Fruit fly (Drosophila melanogaster) whole organism, embryonic: ENCODE data around the gene CG7582.

Source experiments
- Aef1 ChIP-seq: fragments of 200-800 bp; sonication (Bioruptor generic); IDR thresholded peaks from 3 replicates; pipeline ENCODE4 v1.3.6; 2022; ENCODE audit warnings: missing biosample characterization, missing genetic modification characterization
- Atf-2 ChIP-seq: fragments of 200-800 bp; sonication (Bioruptor generic); optimal IDR thresholded peaks from 2 replicates; lab custom pipeline; 2016; ENCODE audit warnings: missing biosample characterization, missing genetic modification characterization
- Bdp1 ChIP-seq: fragments of 200-800 bp; sonication (Bioruptor generic); optimal IDR thresholded peaks from 3 replicates; lab custom pipeline; 2016; ENCODE audit warnings: missing biosample characterization, missing genetic modification characterization
- BtbVII ChIP-seq: fragments of 200-800 bp; sonication (Bioruptor generic); optimal IDR thresholded peaks from 3 replicates; lab custom pipeline; 2017; ENCODE audit warnings: missing biosample characterization, mild to moderate bottlenecking, missing genetic modification characterization
- CG10979 ChIP-seq: fragments of 200-800 bp; sonication (Bioruptor generic); optimal IDR thresholded peaks from 2 replicates; lab custom pipeline; 2018; ENCODE audit warnings: missing biosample characterization, mild to moderate bottlenecking, missing genetic modification characterization, moderate library complexity
- CG13624 ChIP-seq: fragments of 200-800 bp; sonication (Bioruptor generic); optimal IDR thresholded peaks from 2 replicates; lab custom pipeline; 2016; ENCODE audit warnings: missing biosample characterization, missing genetic modification characterization
- CG14050 ChIP-seq: fragments of 200-800 bp; sonication (Bioruptor generic); IDR thresholded peaks from 3 replicates; pipeline ENCODE4 v1.3.6; 2022; ENCODE audit warnings: missing biosample characterization, missing genetic modification characterization
- CG15073 ChIP-seq: fragments of 200-800 bp; sonication (Bioruptor generic); optimal IDR thresholded peaks from 2 replicates; lab custom pipeline; 2016; ENCODE audit warnings: missing biosample characterization, missing genetic modification characterization
- CG17385 ChIP-seq: fragments of 200-800 bp; sonication (Bioruptor generic); optimal IDR thresholded peaks from 3 replicates; lab custom pipeline; 2018; ENCODE audit warnings: missing biosample characterization, mild to moderate bottlenecking, missing genetic modification characterization
- CG17829 ChIP-seq: fragments of 200-800 bp; optimal IDR thresholded peaks from 2 replicates; lab custom pipeline; 2019; ENCODE audit warnings: missing biosample characterization, mild to moderate bottlenecking, missing genetic modification characterization, moderate library complexity
- CG18764 ChIP-seq: fragments of 200-800 bp; sonication (Bioruptor generic); optimal IDR thresholded peaks from 3 replicates; lab custom pipeline; 2016; ENCODE audit warnings: missing biosample characterization, missing genetic modification characterization
- CG34376 ChIP-seq: fragments of 200-800 bp; sonication (Bioruptor generic); optimal IDR thresholded peaks from 2 replicates; lab custom pipeline; 2018; ENCODE audit warnings: missing biosample characterization, mild to moderate bottlenecking, missing genetic modification characterization
- CG4707 ChIP-seq: fragments of 200-800 bp; sonication (Bioruptor generic); optimal IDR thresholded peaks from 2 replicates; lab custom pipeline; 2018; ENCODE audit warnings: missing biosample characterization, mild to moderate bottlenecking, missing genetic modification characterization, moderate library complexity
- CG7745 ChIP-seq: fragments of 200-800 bp; sonication (Bioruptor generic); optimal IDR thresholded peaks from 2 replicates; lab custom pipeline; 2018; ENCODE audit warnings: missing biosample characterization, mild to moderate bottlenecking, missing genetic modification characterization, moderate library complexity
- CG8290 ChIP-seq, 3 experiments: fragments of 200-800 bp; sonication (Bioruptor generic); optimal IDR thresholded peaks; 2 replicates each; lab custom pipeline; 2016 to 2019; ENCODE audit warnings: missing biosample characterization in 3 of 3, missing genetic modification characterization in 3 of 3, mild to moderate bottlenecking in 2 of 3, moderate library complexity in 1 of 3
- CG9437 ChIP-seq: fragments of 200-800 bp; sonication (Bioruptor generic); optimal IDR thresholded peaks from 2 replicates; lab custom pipeline; 2018; ENCODE audit warnings: missing biosample characterization, mild to moderate bottlenecking, missing genetic modification characterization
- CHES-1-like ChIP-seq: fragments of 200-800 bp; sonication (Bioruptor generic); optimal IDR thresholded peaks from 2 replicates; lab custom pipeline; 2016; ENCODE audit warnings: missing biosample characterization, missing genetic modification characterization
- Deaf1 ChIP-seq: fragments of 200-800 bp; optimal IDR thresholded peaks from 3 replicates; lab custom pipeline; 2019; ENCODE audit warnings: missing biosample characterization, mild to moderate bottlenecking, missing genetic modification characterization, moderate library complexity
- Dll ChIP-seq: fragments of 200-800 bp; sonication (Bioruptor generic); IDR thresholded peaks from 4 replicates; pipeline ENCODE4 v1.3.6; 2022; ENCODE audit warnings: missing biosample characterization, missing genetic modification characterization; ENCODE audit not compliant: partially characterized antibody
- ERR ChIP-seq: fragments of 200-800 bp; sonication (Bioruptor generic); optimal IDR thresholded peaks from 2 replicates; lab custom pipeline; 2016; ENCODE audit warnings: missing biosample characterization, missing genetic modification characterization
- Fer1 ChIP-seq: fragments of 200-800 bp; sonication (Bioruptor generic); optimal IDR thresholded peaks from 2 replicates; lab custom pipeline; 2017; ENCODE audit warnings: missing biosample characterization, mild to moderate bottlenecking, missing genetic modification characterization
- Fer3 ChIP-seq: fragments of 200-800 bp; sonication (Bioruptor generic); optimal IDR thresholded peaks from 2 replicates; lab custom pipeline; 2018; ENCODE audit warnings: missing biosample characterization, mild to moderate bottlenecking, missing genetic modification characterization, moderate library complexity
- HHEX ChIP-seq: fragments of 200-800 bp; sonication (Bioruptor generic); optimal IDR thresholded peaks from 3 replicates; lab custom pipeline; 2017; ENCODE audit warnings: missing biosample characterization, mild to moderate bottlenecking, missing genetic modification characterization, missing genetic modification reagents
- Hmr ChIP-seq: fragments of 200-800 bp; sonication (Bioruptor generic); optimal IDR thresholded peaks from 3 replicates; lab custom pipeline; 2017; ENCODE audit warnings: mild to moderate bottlenecking, missing biosample characterization, missing genetic modification reagents, missing genetic modification characterization
- Lpt ChIP-seq: fragments of >200 bp; optimal IDR thresholded peaks from 2 replicates; lab custom pipeline; 2018; ENCODE audit warnings: missing biosample characterization, missing genetic modification characterization
- Mad ChIP-seq: fragments of 200-800 bp; sonication (Bioruptor generic); optimal IDR thresholded peaks from 2 replicates; lab custom pipeline; 2016; ENCODE audit warnings: missing biosample characterization, missing genetic modification characterization
- Nf-YC ChIP-seq: fragments of 200-800 bp; optimal IDR thresholded peaks from 3 replicates; lab custom pipeline; 2019; ENCODE audit warnings: missing biosample characterization, mild to moderate bottlenecking, missing genetic modification characterization, moderate library complexity
- Optix ChIP-seq: fragments of 200-800 bp; sonication (Bioruptor generic); IDR thresholded peaks from 3 replicates; pipeline ENCODE4 v1.3.6; 2022; ENCODE audit warnings: missing biosample characterization, missing genetic modification characterization
- Sry-δ ChIP-seq: fragments of 200-800 bp; sonication (Bioruptor generic); optimal IDR thresholded peaks from 2 replicates; lab custom pipeline; 2016; ENCODE audit warnings: missing biosample characterization, missing genetic modification characterization
- ab ChIP-seq: fragments of 200-800 bp; sonication (Bioruptor generic); optimal IDR thresholded peaks from 2 replicates; lab custom pipeline; 2016; ENCODE audit warnings: missing biosample characterization, missing genetic modification characterization
- bbx ChIP-seq: fragments of 200-800 bp; sonication (Bioruptor generic); IDR thresholded peaks from 2 replicates; pipeline ENCODE4 v1.3.6; 2022; ENCODE audit warnings: missing biosample characterization, missing genetic modification characterization; ENCODE audit not compliant: partially characterized antibody
- bigmax ChIP-seq: fragments of 200-800 bp; sonication (Bioruptor generic); optimal IDR thresholded peaks from 2 replicates; lab custom pipeline; 2018; ENCODE audit warnings: missing biosample characterization, mild to moderate bottlenecking, missing genetic modification characterization
- dati ChIP-seq: fragments of 200-800 bp; sonication (Bioruptor generic); IDR thresholded peaks from 2 replicates; pipeline ENCODE4 v1.3.6; 2022; ENCODE audit warnings: missing biosample characterization, missing genetic modification characterization
- dm ChIP-seq: fragments of 200-800 bp; sonication (Bioruptor generic); optimal IDR thresholded peaks from 3 replicates; lab custom pipeline; 2016; ENCODE audit warnings: missing biosample characterization, missing genetic modification characterization
- eyg ChIP-seq: fragments of 200-800 bp; sonication (Bioruptor generic); optimal IDR thresholded peaks from 3 replicates; lab custom pipeline; 2016; ENCODE audit warnings: missing biosample characterization, missing genetic modification characterization
- grau ChIP-seq: fragments of 200-800 bp; optimal IDR thresholded peaks from 3 replicates; lab custom pipeline; 2019; ENCODE audit warnings: missing biosample characterization, mild to moderate bottlenecking, missing genetic modification characterization, moderate library complexity
- hbn ChIP-seq: fragments of 200-800 bp; sonication (Bioruptor generic); IDR thresholded peaks from 2 replicates; pipeline ENCODE4 v1.3.6; 2022; ENCODE audit warnings: missing biosample characterization, missing genetic modification characterization; ENCODE audit not compliant: partially characterized antibody
- insv ChIP-seq, 2 experiments: fragments of 200-800 bp; sonication (Bioruptor generic); optimal IDR thresholded peaks; 3 replicates each; lab custom pipeline; 2016 to 2018; ENCODE audit warnings: missing biosample characterization in 2 of 2, missing genetic modification characterization in 2 of 2
- nom ChIP-seq: fragments of 200-800 bp; sonication (Bioruptor generic); optimal IDR thresholded peaks from 2 replicates; lab custom pipeline; 2017; ENCODE audit warnings: missing biosample characterization, missing genetic modification characterization, mild to moderate bottlenecking, moderate library complexity, missing genetic modification reagents
- oc ChIP-seq: fragments of 200-800 bp; sonication (Bioruptor generic); optimal IDR thresholded peaks from 2 replicates; lab custom pipeline; 2018; ENCODE audit warnings: missing biosample characterization, mild to moderate bottlenecking, missing genetic modification characterization, moderate library complexity
- pan ChIP-seq, 4 experiments: fragments of >200 bp in 3 of 4; fragments of 200-800 bp in 1 of 4; sonication (Bioruptor generic) in 1 of 4; optimal IDR thresholded peaks in 3 of 4; IDR thresholded peaks in 1 of 4; 2 replicates each; pipeline versions ENCODE4 v1.3.6 to Lab custom; 2017 to 2022; ENCODE audit warnings: missing biosample characterization in 2 of 4, missing genetic modification characterization in 2 of 4, mixed read lengths in 1 of 4
- peb ChIP-seq: fragments of 200-800 bp; sonication (Bioruptor generic); IDR thresholded peaks from 2 replicates; pipeline ENCODE4 v1.3.6; 2022; ENCODE audit warnings: missing biosample characterization, missing genetic modification characterization
- pfk ChIP-seq: fragments of 200-800 bp; sonication (Bioruptor generic); optimal IDR thresholded peaks from 2 replicates; lab custom pipeline; 2018; ENCODE audit warnings: missing biosample characterization, mild to moderate bottlenecking, missing genetic modification characterization, moderate library complexity
- pnt ChIP-seq: fragments of 200-800 bp; sonication (Bioruptor generic); optimal IDR thresholded peaks from 3 replicates; lab custom pipeline; 2016; ENCODE audit warnings: missing biosample characterization, missing genetic modification characterization
- so ChIP-seq: fragments of 200-800 bp; sonication (Bioruptor generic); IDR thresholded peaks from 3 replicates; pipeline ENCODE4 v1.3.6; 2022; ENCODE audit warnings: missing biosample characterization, missing genetic modification characterization
- sr ChIP-seq: fragments of 200-800 bp; sonication (Bioruptor generic); IDR thresholded peaks from 3 replicates; pipeline ENCODE4 v1.3.6; 2022; ENCODE audit warnings: missing biosample characterization, missing genetic modification characterization
- stwl ChIP-seq: fragments of 200-800 bp; sonication (Bioruptor generic); optimal IDR thresholded peaks from 3 replicates; lab custom pipeline; 2018; ENCODE audit warnings: missing biosample characterization, mild to moderate bottlenecking, missing genetic modification characterization, moderate library complexity
- toy ChIP-seq: fragments of 200-800 bp; sonication (Bioruptor generic); IDR thresholded peaks from 2 replicates; pipeline ENCODE4 v1.3.6; 2022; ENCODE audit warnings: missing biosample characterization, missing genetic modification characterization
- tup ChIP-seq: fragments of 200-800 bp; sonication (Bioruptor generic); optimal IDR thresholded peaks from 2 replicates; lab custom pipeline; 2016; ENCODE audit warnings: missing biosample characterization, mild to moderate bottlenecking, missing genetic modification characterization, moderate library complexity

CG7582 gene

dm6 chr3R:29725577-29726240 lies 43.6 kb upstream of the CG7582 start, which contains the start of gene Kul (continued):
- peak in 1 of 2 experiments; percentile 14 for TF ChIP-seq insv (GFP tag; optimal IDR thresholded peaks at IDR 0.05; lab: Kevin White, UChicago)
- TF ChIP-seq eyg, result no peak
- TF ChIP-seq nom, result peak; percentile 91
- no peak for TF ChIP-seq Nf-YC (tag; lab: Kevin White, UChicago)
- no peak for TF ChIP-seq Optix (GFP tag; lab: Robert Waterston, UW)
- TF ChIP-seq CG7745 (tag; lab: Kevin White, UChicago), result no peak
- TF ChIP-seq CG34376 (GFP tag; lab: Kevin White, UChicago), result no peak
- peak; percentile 11 for TF ChIP-seq pnt (GFP tag; lab: Kevin White, UChicago)
- no peak for TF ChIP-seq CG10979 (tag; lab: Kevin White, UChicago)
- no peak for TF ChIP-seq ab
- TF ChIP-seq peb, result no peak
- TF ChIP-seq bbx (GFP tag; lab: Robert Waterston, UW), result no peak
- TF ChIP-seq CG15073 (GFP tag; lab: Kevin White, UChicago), result no peak
- TF ChIP-seq CHES-1-like (GFP tag; lab: Kevin White, UChicago), result peak; percentile 54
- TF ChIP-seq grau (tag; lab: Kevin White, UChicago), result peak; percentile 48
- TF ChIP-seq Bdp1 (GFP tag; lab: Kevin White, UChicago), result no peak
- TF ChIP-seq Hmr (GFP tag; lab: Kevin White, UChicago), result no peak
- no peak for TF ChIP-seq oc (tag; lab: Kevin White, UChicago)
- TF ChIP-seq CG17829 (tag; lab: Kevin White, UChicago), result peak; percentile 28
- TF ChIP-seq bigmax (GFP tag; lab: Kevin White, UChicago), result no peak
- no peak for TF ChIP-seq Deaf1
- no peak for TF ChIP-seq Atf-2 (GFP tag; lab: Kevin White, UChicago)
- no peak for TF ChIP-seq Fer3 (tag; lab: Kevin White, UChicago)
- no peak for TF ChIP-seq sr (GFP tag; lab: Robert Waterston, UW)
- no peak for TF ChIP-seq so (GFP tag; lab: Robert Waterston, UW)
- TF ChIP-seq CG4707, result peak; percentile 48
- TF ChIP-seq Lpt, result no peak
- no peak for TF ChIP-seq toy (GFP tag; lab: Robert Waterston, UW)
- no peak for TF ChIP-seq Fer1 (GFP tag; lab: Kevin White, UChicago)
- TF ChIP-seq CG9437 (GFP tag; lab: Kevin White, UChicago), result no peak
- TF ChIP-seq Mad, result no peak
- TF ChIP-seq ERR (GFP tag; lab: Kevin White, UChicago), result no peak
- TF ChIP-seq CG8290 (GFP tag; optimal IDR thresholded peaks at IDR 0.05; lab: Kevin White, UChicago), result no peak
- no peak for TF ChIP-seq CG8290 (tag; optimal IDR thresholded peaks at IDR 0.05; lab: Kevin White, UChicago)
- no peak for TF ChIP-seq pfk (GFP tag; lab: Kevin White, UChicago)
- TF ChIP-seq pan (optimal IDR thresholded peaks at IDR 0.05; lab: Kevin White, UChicago), result no peak
- peak in 1 of 2 experiments; percentile 36 for TF ChIP-seq pan (GFP tag; optimal IDR thresholded peaks at IDR 0.05 in 1 of 2, IDR thresholded peaks at IDR 0.05 in 1 of 2)
- TF ChIP-seq CG18764 (GFP tag; lab: Kevin White, UChicago), result no peak
- no peak for TF ChIP-seq CG14050 (GFP tag; lab: Robert Waterston, UW)
- TF ChIP-seq Dll (GFP tag; lab: Robert Waterston, UW), result no peak
- TF ChIP-seq HHEX (GFP tag; lab: Kevin White, UChicago), result no peak
- TF ChIP-seq dati (GFP tag; lab: Robert Waterston, UW), result no peak
- no peak for TF ChIP-seq BtbVII (GFP tag; lab: Kevin White, UChicago)
- TF ChIP-seq Aef1 (GFP tag; lab: Robert Waterston, UW), result no peak
- TF ChIP-seq dm (GFP tag; lab: Kevin White, UChicago), result peak; percentile 26
- no peak for TF ChIP-seq hbn
- peak; percentile 40 for TF ChIP-seq Sry-δ (GFP tag; lab: Kevin White, UChicago)
- no peak for TF ChIP-seq tup
- TF ChIP-seq CG17385 (GFP tag; lab: Kevin White, UChicago), result no peak
- TF ChIP-seq stwl (tag; lab: Kevin White, UChicago), result peak; percentile 90
- TF ChIP-seq CG13624, result no peak
